Worm (Caenorhabditis elegans) whole organism, mixed stage, embryonic: ENCODE results near the gene cst-1.

Experiments used
- lin-13 ChIP-seq: fragments of 150-350 bp; optimal IDR thresholded peaks from 2 replicates; lab custom pipeline; 2014; ENCODE audit warnings: missing biosample characterization, missing genetic modification characterization
- lin-32 ChIP-seq: fragments of 200-800 bp; sonication (Bioruptor generic); optimal IDR thresholded peaks from 2 replicates; lab custom pipeline; 2018; ENCODE audit warnings: mild to moderate bottlenecking, missing genetic modification characterization, missing compliant biosample characterization
- mab-5 ChIP-seq: fragments of 150-350 bp; optimal IDR thresholded peaks from 2 replicates; lab custom pipeline; 2014; ENCODE audit warnings: missing biosample characterization, missing genetic modification characterization
- pha-4 ChIP-seq: fragments of 150-350 bp; optimal IDR thresholded peaks from 2 replicates; lab custom pipeline; 2018; ENCODE audit warnings: missing biosample characterization, missing genetic modification reagents, missing genetic modification characterization
- sptf-1 ChIP-seq: sonication (generic microtip); optimal IDR thresholded peaks from 2 replicates; lab custom pipeline; 2017; ENCODE audit warnings: mild to moderate bottlenecking, missing genetic modification characterization, moderate library complexity, missing compliant biosample characterization
- unc-62 ChIP-seq: fragments of 150-350 bp; optimal IDR thresholded peaks from 2 replicates; lab custom pipeline; 2014; ENCODE audit warnings: missing biosample characterization, missing genetic modification reagents, missing genetic modification characterization
- zip-8 ChIP-seq: fragments of 150-350 bp; optimal IDR thresholded peaks from 2 replicates; lab custom pipeline; 2014; ENCODE audit warnings: missing biosample characterization, missing genetic modification characterization

DNA sequence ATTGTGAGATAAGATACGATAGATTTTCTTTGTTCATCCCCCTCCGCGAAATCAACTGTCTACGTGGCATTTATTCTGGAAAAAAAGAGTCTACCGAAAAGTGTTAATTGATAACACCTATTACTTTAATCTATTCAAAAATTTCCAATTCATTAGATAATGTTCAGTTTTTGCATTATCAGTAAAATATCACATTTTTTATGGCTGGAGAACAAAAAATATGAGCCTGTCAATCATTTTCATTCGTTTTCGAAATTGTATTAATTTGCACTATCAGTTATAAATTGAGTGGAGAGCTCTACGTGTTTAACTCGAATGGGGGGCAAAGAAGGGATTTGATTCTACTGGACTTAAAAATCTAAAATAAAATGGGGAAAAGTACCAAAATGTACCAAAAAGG lies 19.6 kb downstream of the cst-1 start:
- TF ChIP-seq pha-4 (no peak), mab-5 (tag; lab: Kevin White, UChicago) (no peak), sptf-1 (tag; lab: Kevin White, UChicago) (no peak), unc-62 (GFP tag; lab: Kevin White, UChicago) (no peak), zip-8 (tag; lab: Kevin White, UChicago) (no peak), lin-13 (tag; lab: Kevin White, UChicago) (no peak), lin-32 (GFP tag; lab: Kevin White, UChicago) (no peak)
